Fruit fly (Drosophila melanogaster) whole organism, prepupa: Measurements from ENCODE around the gene IleRS-m.
A peak's percentile ranks its signal among the peaks of the same experiment; 100 is the strongest.

ENCODE experiments used
- Blimp-1 ChIP-seq: fragments of 200-800 bp; sonication (Bioruptor generic); optimal IDR thresholded peaks from 3 replicates; lab custom pipeline; 2017; ENCODE audit warnings: missing biosample characterization, missing genetic modification characterization, mild to moderate bottlenecking, moderate library complexity, missing genetic modification reagents
- CG10669 ChIP-seq: fragments of 200-800 bp; sonication (Bioruptor generic); optimal IDR thresholded peaks from 3 replicates; lab custom pipeline; 2018; ENCODE audit warnings: missing biosample characterization, mild to moderate bottlenecking, missing genetic modification characterization, moderate library complexity
- CG11294 ChIP-seq: fragments of 200-800 bp; sonication (Bioruptor generic); IDR thresholded peaks from 2 replicates; pipeline ENCODE4 v1.3.6; 2022; ENCODE audit warnings: missing biosample characterization, missing genetic modification characterization
- CG11902 ChIP-seq: fragments of 200-800 bp; sonication (Bioruptor generic); optimal IDR thresholded peaks from 3 replicates; lab custom pipeline; 2016; ENCODE audit warnings: missing biosample characterization, missing genetic modification characterization
- CG15336 ChIP-seq: fragments of 200-800 bp; sonication (Bioruptor generic); IDR thresholded peaks from 2 replicates; pipeline ENCODE4 v1.3.6; 2022; ENCODE audit warnings: missing biosample characterization, missing genetic modification characterization
- CG1621 ChIP-seq: fragments of 200-800 bp; sonication (Bioruptor generic); optimal IDR thresholded peaks from 3 replicates; lab custom pipeline; 2018; ENCODE audit warnings: missing biosample characterization, mild to moderate bottlenecking, missing genetic modification characterization
- CG3032 ChIP-seq: fragments of 200-800 bp; optimal IDR thresholded peaks from 2 replicates; lab custom pipeline; 2019; ENCODE audit warnings: missing biosample characterization, mild to moderate bottlenecking, missing genetic modification characterization, moderate library complexity
- CG31627 ChIP-seq: fragments of 200-800 bp; sonication (Bioruptor generic); optimal IDR thresholded peaks from 3 replicates; lab custom pipeline; 2016; ENCODE audit warnings: missing biosample characterization, missing genetic modification characterization
- CG32006 ChIP-seq: fragments of 200-800 bp; sonication (Bioruptor generic); optimal IDR thresholded peaks from 3 replicates; lab custom pipeline; 2017; ENCODE audit warnings: missing biosample characterization, mild to moderate bottlenecking, missing genetic modification characterization
- CG34406 ChIP-seq: fragments of 200-800 bp; sonication (Bioruptor generic); optimal IDR thresholded peaks from 3 replicates; lab custom pipeline; 2016; ENCODE audit warnings: missing biosample characterization, missing genetic modification characterization
- CG3919 ChIP-seq: fragments of 200-800 bp; sonication (Bioruptor generic); optimal IDR thresholded peaks from 3 replicates; lab custom pipeline; 2016; ENCODE audit warnings: missing biosample characterization, missing genetic modification characterization
- CG4318 ChIP-seq: fragments of 200-800 bp; sonication (Bioruptor generic); optimal IDR thresholded peaks from 3 replicates; lab custom pipeline; 2017; ENCODE audit warnings: missing biosample characterization, mild to moderate bottlenecking, missing genetic modification characterization
- CG6163 ChIP-seq: fragments of 200-800 bp; sonication (Bioruptor generic); IDR thresholded peaks from 3 replicates; pipeline ENCODE4 v1.3.6; 2022; ENCODE audit warnings: missing biosample characterization, missing genetic modification characterization
- CG6792 ChIP-seq: fragments of 200-800 bp; sonication (Bioruptor generic); optimal IDR thresholded peaks from 3 replicates; lab custom pipeline; 2016; ENCODE audit warnings: missing biosample characterization, missing genetic modification characterization
- CG6854 ChIP-seq: fragments of 200-800 bp; sonication (Bioruptor generic); optimal IDR thresholded peaks from 2 replicates; lab custom pipeline; 2017; ENCODE audit warnings: missing biosample characterization, mild to moderate bottlenecking, missing genetic modification characterization
- CG7368 ChIP-seq: fragments of 200-800 bp; sonication (Bioruptor generic); optimal IDR thresholded peaks from 3 replicates; lab custom pipeline; 2016; ENCODE audit warnings: missing biosample characterization, missing genetic modification characterization
- CG8119 ChIP-seq: fragments of 200-800 bp; sonication (Bioruptor generic); IDR thresholded peaks from 3 replicates; pipeline ENCODE4 v1.3.6; 2022; ENCODE audit warnings: missing biosample characterization, missing genetic modification characterization
- CG8319 ChIP-seq: fragments of 200-800 bp; sonication (Bioruptor generic); optimal IDR thresholded peaks from 3 replicates; lab custom pipeline; 2016; ENCODE audit warnings: missing biosample characterization, missing genetic modification characterization
- CG8632 ChIP-seq: fragments of 200-800 bp; sonication (Bioruptor generic); optimal IDR thresholded peaks from 3 replicates; lab custom pipeline; 2016; ENCODE audit warnings: missing biosample characterization, missing genetic modification characterization
- CG9139 ChIP-seq: fragments of 200-800 bp; sonication (Bioruptor generic); optimal IDR thresholded peaks from 3 replicates; lab custom pipeline; 2017; ENCODE audit warnings: missing biosample characterization, mild to moderate bottlenecking, missing genetic modification characterization
- Eip75B ChIP-seq: fragments of 200-800 bp; sonication (Bioruptor generic); optimal IDR thresholded peaks from 3 replicates; lab custom pipeline; 2016; ENCODE audit warnings: missing biosample characterization, missing genetic modification characterization
- Eip78C ChIP-seq: fragments of 200-800 bp; sonication (Bioruptor generic); peaks from one replicate; lab custom pipeline; 2016; ENCODE audit warnings: missing biosample characterization, missing genetic modification characterization
- Ets21C ChIP-seq: fragments of 200-800 bp; sonication (Bioruptor generic); optimal IDR thresholded peaks from 3 replicates; lab custom pipeline; 2016; ENCODE audit warnings: missing biosample characterization, missing genetic modification characterization
- Ets96B ChIP-seq: fragments of 200-800 bp; optimal IDR thresholded peaks from 2 replicates; lab custom pipeline; 2019; ENCODE audit warnings: missing biosample characterization, mild to moderate bottlenecking, missing genetic modification characterization, moderate library complexity
- Gug ChIP-seq: fragments of 200-800 bp; sonication (Bioruptor generic); IDR thresholded peaks from 2 replicates; pipeline ENCODE4 v1.3.6; 2022; ENCODE audit warnings: missing biosample characterization, missing genetic modification characterization
- Hr39 ChIP-seq: fragments of 200-800 bp; sonication (Bioruptor generic); optimal IDR thresholded peaks from 2 replicates; lab custom pipeline; 2016; ENCODE audit warnings: missing biosample characterization, missing genetic modification characterization
- Lpt ChIP-seq: fragments of 200-800 bp; sonication (Bioruptor generic); optimal IDR thresholded peaks from 3 replicates; lab custom pipeline; 2016; ENCODE audit warnings: missing biosample characterization, missing genetic modification characterization
- Met ChIP-seq: fragments of 200-800 bp; sonication (Bioruptor generic); optimal IDR thresholded peaks from 3 replicates; lab custom pipeline; 2016; ENCODE audit warnings: missing biosample characterization, missing genetic modification characterization
- OdsH ChIP-seq: fragments of 200-800 bp; sonication (Bioruptor generic); optimal IDR thresholded peaks from 3 replicates; lab custom pipeline; 2016; ENCODE audit warnings: missing biosample characterization, missing genetic modification characterization
- Smox ChIP-seq: fragments of 200-800 bp; sonication (Bioruptor generic); optimal IDR thresholded peaks from 3 replicates; lab custom pipeline; 2016; ENCODE audit warnings: missing biosample characterization, missing genetic modification characterization
- Sox102F ChIP-seq: fragments of 200-800 bp; sonication (Bioruptor generic); optimal IDR thresholded peaks from 2 replicates; lab custom pipeline; 2016; ENCODE audit warnings: missing biosample characterization, mild to moderate bottlenecking, missing genetic modification characterization
- Sox14 ChIP-seq: fragments of 200-800 bp; sonication (Bioruptor generic); optimal IDR thresholded peaks from 3 replicates; lab custom pipeline; 2016; ENCODE audit warnings: missing biosample characterization, missing genetic modification characterization
- Sox15 ChIP-seq: fragments of 200-800 bp; sonication (Bioruptor generic); optimal IDR thresholded peaks from 3 replicates; lab custom pipeline; 2016; ENCODE audit warnings: missing biosample characterization, missing genetic modification characterization
- achi ChIP-seq: fragments of 200-800 bp; sonication (Bioruptor generic); optimal IDR thresholded peaks from 3 replicates; lab custom pipeline; 2016; ENCODE audit warnings: missing biosample characterization, missing genetic modification characterization
- acj6 ChIP-seq: fragments of 200-800 bp; sonication (Bioruptor generic); optimal IDR thresholded peaks from 3 replicates; lab custom pipeline; 2016; ENCODE audit warnings: missing biosample characterization, missing genetic modification characterization
- cyc ChIP-seq: fragments of 200-800 bp; sonication (Bioruptor generic); optimal IDR thresholded peaks from 3 replicates; lab custom pipeline; 2016; ENCODE audit warnings: missing biosample characterization, missing genetic modification characterization
- dac ChIP-seq: fragments of 200-800 bp; sonication (Bioruptor generic); optimal IDR thresholded peaks from 2 replicates; lab custom pipeline; 2017; ENCODE audit warnings: missing biosample characterization, mild to moderate bottlenecking, missing genetic modification characterization
- dsx ChIP-seq: fragments of 200-800 bp; optimal IDR thresholded peaks from 3 replicates; lab custom pipeline; 2019; ENCODE audit warnings: missing biosample characterization, mild to moderate bottlenecking, missing genetic modification characterization, moderate library complexity; ENCODE audit not compliant: poor library complexity, severe bottlenecking
- esn ChIP-seq: fragments of 200-800 bp; sonication (Bioruptor generic); optimal IDR thresholded peaks from 2 replicates; lab custom pipeline; 2016; ENCODE audit warnings: missing biosample characterization, mild to moderate bottlenecking, missing genetic modification characterization, moderate library complexity
- fd59A ChIP-seq: fragments of 200-800 bp; sonication (Bioruptor generic); optimal IDR thresholded peaks from 2 replicates; lab custom pipeline; 2017; ENCODE audit warnings: missing biosample characterization, mild to moderate bottlenecking, missing genetic modification characterization, missing genetic modification reagents
- fd85E ChIP-seq: fragments of 200-800 bp; sonication (Bioruptor generic); optimal IDR thresholded peaks from 3 replicates; lab custom pipeline; 2016; ENCODE audit warnings: missing biosample characterization, missing genetic modification characterization
- fkh ChIP-seq: fragments of 200-800 bp; sonication (Bioruptor generic); optimal IDR thresholded peaks from 3 replicates; lab custom pipeline; 2017; ENCODE audit warnings: missing biosample characterization, mild to moderate bottlenecking, missing genetic modification characterization, moderate library complexity
- pdm3 ChIP-seq: fragments of 200-800 bp; sonication (Bioruptor generic); optimal IDR thresholded peaks from 3 replicates; lab custom pipeline; 2016; ENCODE audit warnings: missing biosample characterization, missing genetic modification characterization
- salr ChIP-seq, 2 experiments: fragments of 200-800 bp; sonication (Bioruptor generic); optimal IDR thresholded peaks; 3 replicates each; lab custom pipeline; 2016 to 2018; ENCODE audit warnings: missing biosample characterization in 2 of 2, missing genetic modification characterization in 2 of 2, mild to moderate bottlenecking in 1 of 2
- spab ChIP-seq: fragments of 200-800 bp; sonication (Bioruptor generic); optimal IDR thresholded peaks from 2 replicates; lab custom pipeline; 2017; ENCODE audit warnings: missing biosample characterization, mild to moderate bottlenecking, missing genetic modification characterization, missing genetic modification reagents
- ss ChIP-seq, 2 experiments: fragments of 200-800 bp; sonication (Bioruptor generic); optimal IDR thresholded peaks; 2 replicates in 1 of 2; 3 replicates in 1 of 2; lab custom pipeline; 2017 to 2018; ENCODE audit warnings: mild to moderate bottlenecking in 2 of 2, missing biosample characterization in 2 of 2, missing genetic modification characterization in 2 of 2, moderate library complexity in 1 of 2
- svp ChIP-seq: fragments of 200-800 bp; sonication (Bioruptor generic); peaks from one replicate; lab custom pipeline; 2016; ENCODE audit warnings: missing biosample characterization, missing genetic modification characterization
- topi ChIP-seq: fragments of 200-800 bp; sonication (Bioruptor generic); optimal IDR thresholded peaks from 3 replicates; lab custom pipeline; 2016; ENCODE audit warnings: missing biosample characterization, missing genetic modification characterization
- vri ChIP-seq: fragments of 200-800 bp; sonication (Bioruptor generic); optimal IDR thresholded peaks from 3 replicates; lab custom pipeline; 2016; ENCODE audit warnings: missing biosample characterization, mild to moderate bottlenecking, missing genetic modification characterization

Gene IleRS-m

DNA sequence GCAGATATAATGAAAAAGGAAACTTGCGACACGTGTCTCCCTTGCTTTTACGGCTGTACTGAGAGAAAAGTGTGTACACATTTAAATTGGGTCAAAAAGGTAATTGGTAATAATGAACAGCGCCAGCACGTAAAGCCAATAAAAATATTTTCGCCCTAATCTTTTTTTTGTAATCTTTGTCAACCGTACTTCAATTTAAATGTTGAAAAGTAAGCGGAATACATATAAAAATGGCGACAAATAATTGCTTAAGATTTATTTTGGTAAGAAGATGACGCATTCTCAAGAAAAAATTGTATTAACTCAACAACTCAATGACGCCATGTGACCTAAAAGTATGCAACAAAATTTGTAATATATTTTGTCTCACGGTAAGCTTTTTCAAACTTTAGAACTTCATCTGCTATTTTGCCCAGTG lies 47.7 kb downstream of the IleRS-m start (continued):
- peak; percentile 24 for TF ChIP-seq CG34406
- TF ChIP-seq Gug (GFP tag; lab: Robert Waterston, UW), result no peak
- TF ChIP-seq Lpt, result no peak
- TF ChIP-seq fd59A, result peak; percentile 21
- peak; percentile 31 for TF ChIP-seq Ets21C (GFP tag; lab: Kevin White, UChicago)
- peak; percentile 36 for TF ChIP-seq OdsH (GFP tag; lab: Kevin White, UChicago)
- TF ChIP-seq Sox15 (GFP tag; lab: Kevin White, UChicago), result peak; percentile 15
- no peak for TF ChIP-seq svp (GFP tag; lab: Kevin White, UChicago)

- TF ChIP-seq Sox15 (GFP tag; lab: Kevin White, UChicago) (no peak), Gug (GFP tag; lab: Robert Waterston, UW) (no peak), fd85E (GFP tag; lab: Kevin White, UChicago) (no peak), topi (no peak), CG6163 (GFP tag; lab: Robert Waterston, UW) (no peak), Smox (GFP tag; lab: Kevin White, UChicago) (no peak), CG6792 (GFP tag; lab: Kevin White, UChicago) (peak; percentile 17), pdm3 (GFP tag; lab: Kevin White, UChicago) (peak; percentile 47), CG1621 (tag; lab: Kevin White, UChicago) (peak; percentile 56), Sox14 (peak; percentile 23), vri (GFP tag; lab: Kevin White, UChicago) (peak; percentile 46), CG10669 (GFP tag; lab: Kevin White, UChicago) (peak; percentile 24), spab (no peak), Eip75B (peak; percentile 42), CG32006 (GFP tag; lab: Kevin White, UChicago) (peak; percentile 52), achi (peak; percentile 8), CG8119 (no peak), CG9139 (GFP tag; lab: Kevin White, UChicago) (no peak), ss (GFP tag; optimal IDR thresholded peaks at IDR 0.05; lab: Kevin White, UChicago) (peak; percentile 1 to 15), CG11294 (GFP tag; lab: Robert Waterston, UW) (peak; percentile 5; the same call in 1 of the 2 replicates), dac (GFP tag; lab: Kevin White, UChicago) (no peak), Eip78C (GFP tag; lab: Kevin White, UChicago) (peak; percentile 83), cyc (no peak), Hr39 (GFP tag; lab: Kevin White, UChicago) (peak; percentile 23), CG7368 (GFP tag; lab: Kevin White, UChicago) (no peak), CG3919 (peak; percentile 36), fkh (peak; percentile 46), Ets96B (peak; percentile 22), esn (GFP tag; lab: Kevin White, UChicago) (peak; percentile 23), Blimp-1 (no peak), Ets21C (GFP tag; lab: Kevin White, UChicago) (peak; percentile 14), CG15336 (GFP tag; lab: Robert Waterston, UW) (no peak), CG6854 (GFP tag; lab: Kevin White, UChicago) (no peak), CG8319 (GFP tag; lab: Kevin White, UChicago) (peak; percentile 25), CG31627 (GFP tag; lab: Kevin White, UChicago) (no peak), salr (GFP tag; optimal IDR thresholded peaks at IDR 0.05; lab: Kevin White, UChicago) (peak in 1 of 2 experiments; percentile 16), acj6 (GFP tag; lab: Kevin White, UChicago) (peak; percentile 34), dsx (no peak), CG4318 (GFP tag; lab: Kevin White, UChicago) (peak; percentile 1), Sox102F (GFP tag; lab: Kevin White, UChicago) (no peak), CG11902 (GFP tag; lab: Kevin White, UChicago) (peak; percentile 31), svp (GFP tag; lab: Kevin White, UChicago) (peak; percentile 80), CG8632 (GFP tag; lab: Kevin White, UChicago) (no peak), CG3032 (tag; lab: Kevin White, UChicago) (peak; percentile 0), Met (peak; percentile 27)
Observed at dm6 chr3L:16149418-16150160, 49.5 kb downstream of the IleRS-m start.
